Worm (Caenorhabditis elegans) whole organism, L3 larva: ENCODE results near the gene ZK622.1.

Experiments used
- R02D3.7 ChIP-seq: fragments of 150-350 bp; optimal IDR thresholded peaks from 2 replicates; lab custom pipeline; 2014; ENCODE audit warnings: missing biosample characterization, missing genetic modification characterization
- ZK546.5 ChIP-seq: sonication (generic microtip); optimal IDR thresholded peaks from 2 replicates; lab custom pipeline; 2017; ENCODE audit warnings: missing biosample characterization, missing genetic modification characterization
- aly-2 ChIP-seq: fragments of 150-350 bp; optimal IDR thresholded peaks from 2 replicates; lab custom pipeline; 2014; ENCODE audit warnings: missing biosample characterization, missing genetic modification characterization
- ceh-16 ChIP-seq: sonication (generic microtip); optimal IDR thresholded peaks from 2 replicates; lab custom pipeline; 2017; ENCODE audit warnings: missing biosample characterization, missing genetic modification characterization
- ceh-28 ChIP-seq: fragments of 150-350 bp; optimal IDR thresholded peaks from 2 replicates; lab custom pipeline; 2014; ENCODE audit warnings: missing biosample characterization, missing genetic modification reagents, missing genetic modification characterization
- ceh-82 ChIP-seq: fragments of 150-350 bp; optimal IDR thresholded peaks from 2 replicates; lab custom pipeline; 2014; ENCODE audit warnings: missing biosample characterization, missing genetic modification characterization
- egl-27 ChIP-seq: sonication (generic microtip); optimal IDR thresholded peaks from 4 replicates; lab custom pipeline; 2017; ENCODE audit warnings: missing biosample characterization, missing genetic modification reagents, missing genetic modification characterization
- egl-5 ChIP-seq: fragments of 150-350 bp; optimal IDR thresholded peaks from 2 replicates; lab custom pipeline; 2017; ENCODE audit warnings: missing biosample characterization, missing genetic modification reagents, missing genetic modification characterization, inconsistent platforms
- elt-1 ChIP-seq: fragments of 150-350 bp; optimal IDR thresholded peaks from 2 replicates; lab custom pipeline; 2014; ENCODE audit warnings: missing biosample characterization, missing genetic modification characterization
- elt-2 ChIP-seq: sonication (generic microtip); optimal IDR thresholded peaks from 2 replicates; lab custom pipeline; 2016; ENCODE audit warnings: missing genetic modification reagents, mild to moderate bottlenecking, missing genetic modification characterization, missing compliant biosample characterization
- elt-3 ChIP-seq, 3 experiments: fragments of 150-350 bp in 1 of 3; sonication (generic microtip) in 2 of 3; optimal IDR thresholded peaks; 2 replicates in 2 of 3; 4 replicates in 1 of 3; lab custom pipeline; 2014 to 2017; ENCODE audit warnings: missing biosample characterization in 3 of 3, missing genetic modification characterization in 3 of 3
- eor-1 ChIP-seq, 2 experiments: fragments of 150-350 bp; optimal IDR thresholded peaks; 2 replicates each; lab custom pipeline; 2014 to 2018; ENCODE audit warnings: missing biosample characterization in 2 of 2, missing genetic modification characterization in 2 of 2
- fkh-10 ChIP-seq: sonication (generic microtip); optimal IDR thresholded peaks from 2 replicates; lab custom pipeline; 2017; ENCODE audit warnings: missing biosample characterization, missing genetic modification reagents, missing genetic modification characterization
- fkh-2 ChIP-seq: fragments of 150-350 bp; optimal IDR thresholded peaks from 2 replicates; lab custom pipeline; 2014; ENCODE audit warnings: missing biosample characterization, missing genetic modification reagents, missing genetic modification characterization
- fos-1 ChIP-seq: fragments of 150-350 bp; optimal IDR thresholded peaks from 2 replicates; lab custom pipeline; 2014; ENCODE audit warnings: missing biosample characterization, missing genetic modification characterization
- hmg-11 ChIP-seq: sonication (generic microtip); optimal IDR thresholded peaks from 2 replicates; lab custom pipeline; 2016; ENCODE audit warnings: missing genetic modification characterization, missing compliant biosample characterization
- jun-1 ChIP-seq: fragments of 150-350 bp; optimal IDR thresholded peaks from 2 replicates; lab custom pipeline; 2014; ENCODE audit warnings: missing biosample characterization, missing genetic modification reagents, missing genetic modification characterization
- lin-15B ChIP-seq: fragments of 150-350 bp; optimal IDR thresholded peaks from 2 replicates; lab custom pipeline; 2014; ENCODE audit warnings: missing biosample characterization, missing genetic modification characterization
- lin-39 ChIP-seq: fragments of 150-350 bp; optimal IDR thresholded peaks from 2 replicates; lab custom pipeline; 2018; ENCODE audit warnings: missing biosample characterization, missing genetic modification reagents, missing genetic modification characterization
- lsy-12 ChIP-seq: sonication (generic microtip); optimal IDR thresholded peaks from 2 replicates; lab custom pipeline; 2016; ENCODE audit warnings: mild to moderate bottlenecking, missing genetic modification characterization, missing compliant biosample characterization
- mdl-1 ChIP-seq: fragments of 150-350 bp; optimal IDR thresholded peaks from 2 replicates; lab custom pipeline; 2014; ENCODE audit warnings: missing biosample characterization, missing genetic modification characterization
- mml-1 ChIP-seq: fragments of 150-350 bp; sonication (generic microtip); optimal IDR thresholded peaks from 3 replicates; lab custom pipeline; 2014; ENCODE audit warnings: missing biosample characterization, missing genetic modification characterization
- nfya-1 ChIP-seq: sonication (generic microtip); optimal IDR thresholded peaks from 2 replicates; lab custom pipeline; 2017; ENCODE audit warnings: missing genetic modification characterization, mild to moderate bottlenecking, missing compliant biosample characterization, antibody characterized with exemption, moderate library complexity; ENCODE audit not compliant: insufficient read depth
- nhr-11 ChIP-seq: fragments of 150-350 bp; optimal IDR thresholded peaks from 2 replicates; lab custom pipeline; 2014; ENCODE audit warnings: missing biosample characterization, missing genetic modification characterization
- nhr-12 ChIP-seq: fragments of 150-350 bp; optimal IDR thresholded peaks from 2 replicates; lab custom pipeline; 2014; ENCODE audit warnings: missing biosample characterization, missing genetic modification characterization
- nhr-23 ChIP-seq: fragments of 150-350 bp; optimal IDR thresholded peaks from 2 replicates; lab custom pipeline; 2014; ENCODE audit warnings: missing biosample characterization, missing genetic modification reagents, missing genetic modification characterization
- nhr-237 ChIP-seq: fragments of 150-350 bp; optimal IDR thresholded peaks from 2 replicates; lab custom pipeline; 2014; ENCODE audit warnings: missing biosample characterization, missing genetic modification characterization
- nhr-25 ChIP-seq: sonication (generic microtip); optimal IDR thresholded peaks from 2 replicates; lab custom pipeline; 2017; ENCODE audit warnings: missing biosample characterization, missing genetic modification characterization
- nhr-28 ChIP-seq: fragments of 150-350 bp; optimal IDR thresholded peaks from 2 replicates; lab custom pipeline; 2014; ENCODE audit warnings: missing biosample characterization, missing genetic modification characterization
- nhr-43 ChIP-seq: sonication (generic microtip); optimal IDR thresholded peaks from 2 replicates; lab custom pipeline; 2016; ENCODE audit warnings: mild to moderate bottlenecking, missing genetic modification characterization, missing compliant biosample characterization; ENCODE audit not compliant: poor library complexity, severe bottlenecking
- nhr-67 ChIP-seq: fragments of 150-350 bp; optimal IDR thresholded peaks from 2 replicates; lab custom pipeline; 2014; ENCODE audit warnings: missing biosample characterization, missing genetic modification characterization
- nhr-77 ChIP-seq: fragments of 150-350 bp; optimal IDR thresholded peaks from 2 replicates; lab custom pipeline; 2014; ENCODE audit warnings: missing biosample characterization, missing genetic modification characterization
- pha-4 ChIP-seq: fragments of 150-350 bp; optimal IDR thresholded peaks from 2 replicates; lab custom pipeline; 2014; ENCODE audit warnings: missing biosample characterization, missing genetic modification reagents, missing genetic modification characterization
- pqm-1 ChIP-seq: fragments of 150-350 bp; optimal IDR thresholded peaks from 2 replicates; lab custom pipeline; 2017; ENCODE audit warnings: missing biosample characterization, missing genetic modification characterization, inconsistent platforms
- sea-2 ChIP-seq: fragments of 150-350 bp; sonication (generic microtip); optimal IDR thresholded peaks from 4 replicates; lab custom pipeline; 2014; ENCODE audit warnings: missing biosample characterization, missing genetic modification reagents, missing genetic modification characterization
- skn-1 ChIP-seq: fragments of 150-350 bp; optimal IDR thresholded peaks from 2 replicates; lab custom pipeline; 2014; ENCODE audit warnings: missing biosample characterization, missing genetic modification characterization
- snpc-4 ChIP-seq: fragments of 150-350 bp; optimal IDR thresholded peaks from 2 replicates; lab custom pipeline; 2014; ENCODE audit warnings: missing biosample characterization, missing genetic modification characterization
- tbx-2 ChIP-seq: sonication (generic microtip); optimal IDR thresholded peaks from 2 replicates; lab custom pipeline; 2016; ENCODE audit warnings: mild to moderate bottlenecking, missing genetic modification characterization, missing compliant biosample characterization
- unc-39 ChIP-seq: sonication (generic microtip); optimal IDR thresholded peaks from 4 replicates; lab custom pipeline; 2017; ENCODE audit warnings: missing biosample characterization, missing genetic modification characterization
- unc-62 ChIP-seq: fragments of 150-350 bp; sonication (generic microtip); optimal IDR thresholded peaks from 4 replicates; lab custom pipeline; 2014; ENCODE audit warnings: missing biosample characterization, missing genetic modification reagents, missing genetic modification characterization
- zag-1 ChIP-seq: fragments of 150-350 bp; optimal IDR thresholded peaks from 2 replicates; lab custom pipeline; 2014; ENCODE audit warnings: missing biosample characterization, missing genetic modification characterization
- ztf-11 ChIP-seq: fragments of 150-350 bp; optimal IDR thresholded peaks from 2 replicates; lab custom pipeline; 2014; ENCODE audit warnings: missing biosample characterization, missing genetic modification characterization

Gene ZK622.1

ce11 chrII:5328912-5329311 lies 35.3 kb downstream of the ZK622.1 start:
- TF ChIP-seq sea-2 (GFP tag; lab: Kevin White, UChicago): no peak
- peak; percentile 42 for TF ChIP-seq nhr-11
- no peak for TF ChIP-seq nhr-67
- TF ChIP-seq eor-1 (tag; optimal IDR thresholded peaks at IDR 0.05; lab: Kevin White, UChicago): no peak
- TF ChIP-seq ZK546.5 (tag; lab: Kevin White, UChicago): no peak
- TF ChIP-seq elt-2: no peak
- no peak for TF ChIP-seq fkh-2 (tag; lab: Kevin White, UChicago)
- no peak for TF ChIP-seq aly-2 (tag; lab: Kevin White, UChicago)
- no peak for TF ChIP-seq pha-4 (tag; lab: Kevin White, UChicago)
- TF ChIP-seq ceh-16 (tag; lab: Kevin White, UChicago): no peak
- TF ChIP-seq tbx-2 (tag; lab: Kevin White, UChicago): no peak
- TF ChIP-seq nhr-25: no peak
- no peak for TF ChIP-seq unc-62 (GFP tag; lab: Kevin White, UChicago)
- no peak for TF ChIP-seq snpc-4 (tag; lab: Kevin White, UChicago)
- no peak for TF ChIP-seq egl-27
- TF ChIP-seq lin-39 (tag; lab: Kevin White, UChicago): no peak
- TF ChIP-seq skn-1: no peak
- peak; percentile 90 for TF ChIP-seq elt-1 (tag; lab: Kevin White, UChicago)
- no peak for TF ChIP-seq fkh-10 (GFP tag; lab: Kevin White, UChicago)
- TF ChIP-seq nhr-23 (tag; lab: Kevin White, UChicago): peak; percentile 37

DNA sequence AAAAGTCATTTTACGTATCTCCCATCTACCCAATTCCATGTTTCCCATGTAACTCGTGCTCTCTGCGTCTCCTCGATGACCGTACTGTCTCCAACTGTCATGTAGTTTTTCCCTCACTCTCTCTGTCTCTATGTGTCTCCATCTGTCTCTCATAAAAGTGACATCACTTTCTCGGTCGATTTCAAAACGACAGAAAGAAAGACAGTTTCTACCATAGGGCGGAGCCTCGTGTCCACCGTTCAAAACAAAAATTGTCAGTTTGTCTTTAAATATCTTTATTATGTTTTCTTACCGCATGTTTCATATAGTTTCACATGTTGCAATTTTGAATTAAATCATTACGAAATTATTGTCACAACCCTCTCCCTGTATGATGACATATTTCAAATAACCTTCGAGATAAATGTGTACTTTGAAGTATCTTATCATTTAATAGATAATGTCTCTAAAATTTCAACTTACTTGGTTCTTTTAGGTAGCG lies 36.6 kb downstream of the ZK622.1 start:
- peak; percentile 48 for TF ChIP-seq R02D3.7 (tag; lab: Kevin White, UChicago)
- TF ChIP-seq nhr-43 (tag; lab: Kevin White, UChicago): peak; percentile 86
- no peak for TF ChIP-seq fos-1
- peak; percentile 84 for TF ChIP-seq lsy-12 (tag; lab: Kevin White, UChicago)
- no peak for TF ChIP-seq nhr-237 (tag; lab: Kevin White, UChicago)
- TF ChIP-seq elt-1 (tag; lab: Kevin White, UChicago): no peak
- TF ChIP-seq ztf-11 (tag; lab: Kevin White, UChicago): no peak
- TF ChIP-seq egl-5 (tag; lab: Kevin White, UChicago): peak; percentile 97
- no peak for TF ChIP-seq unc-39 (tag; lab: Kevin White, UChicago)
- TF ChIP-seq nfya-1: peak; percentile 80
- TF ChIP-seq unc-62 (GFP tag; lab: Kevin White, UChicago): peak; percentile 81
- TF ChIP-seq fkh-2 (tag; lab: Kevin White, UChicago): no peak
- TF ChIP-seq elt-2: peak; percentile 98
- TF ChIP-seq mdl-1 (tag; lab: Kevin White, UChicago): peak; percentile 54
- TF ChIP-seq skn-1: peak; percentile 44
- peak; percentile 89 for TF ChIP-seq jun-1 (tag; lab: Kevin White, UChicago)
- peak; percentile 80 for TF ChIP-seq egl-27
- peak; percentile 71 for TF ChIP-seq pqm-1
- peak; percentile 26 for TF ChIP-seq hmg-11 (tag; lab: Kevin White, UChicago)
- TF ChIP-seq nhr-25: peak; percentile 91
- TF ChIP-seq nhr-28 (tag; lab: Kevin White, UChicago): peak; percentile 43
- peak; percentile 53 for TF ChIP-seq nhr-11
- no peak for TF ChIP-seq zag-1 (tag; lab: Kevin White, UChicago)
- TF ChIP-seq nhr-67: no peak
- TF ChIP-seq sea-2 (GFP tag; lab: Kevin White, UChicago): no peak
- peak; percentile 96 for TF ChIP-seq nhr-23 (tag; lab: Kevin White, UChicago)
- TF ChIP-seq ceh-82 (tag; lab: Kevin White, UChicago): no peak
- TF ChIP-seq nhr-77: peak; percentile 57
- no peak for TF ChIP-seq mml-1 (tag; lab: Kevin White, UChicago)
- TF ChIP-seq elt-3 (tag; optimal IDR thresholded peaks at IDR 0.05; lab: Kevin White, UChicago): peak in 2 of 3 experiments; percentile 10 to 74
- TF ChIP-seq lin-39 (tag; lab: Kevin White, UChicago): peak; percentile 48
- no peak for TF ChIP-seq ceh-16 (tag; lab: Kevin White, UChicago)
- TF ChIP-seq pha-4 (tag; lab: Kevin White, UChicago): peak; percentile 79
- TF ChIP-seq eor-1 (tag; optimal IDR thresholded peaks at IDR 0.05; lab: Kevin White, UChicago): no peak
- peak; percentile 10 for TF ChIP-seq lin-15B
- peak; percentile 79 for TF ChIP-seq ceh-28 (tag; lab: Kevin White, UChicago)
- TF ChIP-seq tbx-2 (tag; lab: Kevin White, UChicago): peak; percentile 62
- no peak for TF ChIP-seq nhr-12 (tag; lab: Kevin White, UChicago)
- TF ChIP-seq, all 47 proteins: peak for 24
